Worm (Caenorhabditis elegans) whole organism, L2 larva: ENCODE measurements around the gene cytb-5.1.

Experiments
- ZK546.5 ChIP-seq: sonication (generic microtip); optimal IDR thresholded peaks from 2 replicates; lab custom pipeline; 2017; ENCODE audit warnings: missing biosample characterization, missing genetic modification characterization
- ama-1 ChIP-seq: fragments of 150-350 bp; optimal IDR thresholded peaks from 2 replicates; lab custom pipeline; 2018; ENCODE audit warnings: inconsistent platforms
- elt-1 ChIP-seq: fragments of 150-350 bp; optimal IDR thresholded peaks from 2 replicates; lab custom pipeline; 2014; ENCODE audit warnings: missing biosample characterization, missing genetic modification characterization
- elt-3 ChIP-seq: sonication (generic microtip); optimal IDR thresholded peaks from 2 replicates; lab custom pipeline; 2017; ENCODE audit warnings: missing biosample characterization, missing genetic modification characterization
- lin-13 ChIP-seq: fragments of 150-350 bp; optimal IDR thresholded peaks from 2 replicates; lab custom pipeline; 2014; ENCODE audit warnings: missing biosample characterization, missing genetic modification reagents, missing genetic modification characterization
- lsy-2 ChIP-seq, 2 experiments: fragments of 150-350 bp in 1 of 2; sonication (generic microtip) in 1 of 2; optimal IDR thresholded peaks; 2 replicates each; lab custom pipeline; 2014 to 2017; ENCODE audit warnings: missing biosample characterization in 2 of 2, missing genetic modification characterization in 2 of 2
- nhr-10 ChIP-seq: sonication (generic microtip); optimal IDR thresholded peaks from 2 replicates; lab custom pipeline; 2017; ENCODE audit warnings: missing biosample characterization, missing genetic modification characterization
- nhr-11 ChIP-seq: fragments of 150-350 bp; optimal IDR thresholded peaks from 2 replicates; lab custom pipeline; 2014; ENCODE audit warnings: missing biosample characterization, missing genetic modification characterization
- nhr-12 ChIP-seq: fragments of 150-350 bp; optimal IDR thresholded peaks from 2 replicates; lab custom pipeline; 2014; ENCODE audit warnings: missing biosample characterization, missing genetic modification characterization
- nhr-25 ChIP-seq: fragments of 150-350 bp; sonication (generic microtip); optimal IDR thresholded peaks from 3 replicates; lab custom pipeline; 2014; ENCODE audit warnings: missing biosample characterization, missing genetic modification characterization
- nhr-6 ChIP-seq: fragments of 150-350 bp; optimal IDR thresholded peaks from 2 replicates; lab custom pipeline; 2014; ENCODE audit warnings: missing biosample characterization, missing genetic modification characterization
- snpc-4 ChIP-seq: fragments of 150-350 bp; optimal IDR thresholded peaks from 2 replicates; lab custom pipeline; 2014; ENCODE audit warnings: missing biosample characterization, missing genetic modification characterization
- unc-39 ChIP-seq: fragments of 150-350 bp; optimal IDR thresholded peaks from 2 replicates; lab custom pipeline; 2014; ENCODE audit warnings: missing biosample characterization, missing genetic modification characterization

- TF ChIP-seq unc-39 (tag; lab: Kevin White, UChicago) (no peak), elt-3 (no peak), nhr-25 (peak; percentile 55), ama-1 (lab: Kevin White, UChicago) (no peak), nhr-12 (tag; lab: Kevin White, UChicago) (no peak), nhr-6 (tag; lab: Kevin White, UChicago) (peak; percentile 55), nhr-10 (tag; lab: Kevin White, UChicago) (no peak), ZK546.5 (no peak), lin-13 (no peak), nhr-11 (no peak), lsy-2 (tag; optimal IDR thresholded peaks at IDR 0.05; lab: Kevin White, UChicago) (no peak), snpc-4 (tag; lab: Kevin White, UChicago) (no peak), elt-1 (tag; lab: Kevin White, UChicago) (peak; percentile 59)
These were observed 27.2 kb upstream of the cytb-5.1 start for ce11 chrX:13974448-13975071.
